Fruit fly (Drosophila melanogaster) whole organism, embryonic: Measurements from ENCODE around the gene Cyp4ac2.

Source experiments
- Ada2b ChIP-seq: fragments of 200-800 bp; sonication (Bioruptor generic); IDR thresholded peaks from 2 replicates; pipeline ENCODE4 v1.3.6; 2022; ENCODE audit warnings: missing biosample characterization, missing genetic modification characterization
- Aef1 ChIP-seq: fragments of 200-800 bp; sonication (Bioruptor generic); IDR thresholded peaks from 3 replicates; pipeline ENCODE4 v1.3.6; 2022; ENCODE audit warnings: missing biosample characterization, missing genetic modification characterization
- BtbVII ChIP-seq: fragments of 200-800 bp; sonication (Bioruptor generic); optimal IDR thresholded peaks from 3 replicates; lab custom pipeline; 2017; ENCODE audit warnings: missing biosample characterization, mild to moderate bottlenecking, missing genetic modification characterization
- CG10267 ChIP-seq: fragments of 200-800 bp; sonication (Bioruptor generic); optimal IDR thresholded peaks from 2 replicates; lab custom pipeline; 2018; ENCODE audit warnings: missing biosample characterization, mild to moderate bottlenecking, missing genetic modification characterization, moderate library complexity
- CG11695 ChIP-seq: fragments of 200-800 bp; sonication (Bioruptor generic); IDR thresholded peaks from 3 replicates; pipeline ENCODE4 v1.3.6; 2022; ENCODE audit warnings: missing biosample characterization, missing genetic modification characterization
- CG12155 ChIP-seq: fragments of 200-800 bp; sonication (Bioruptor generic); optimal IDR thresholded peaks from 3 replicates; lab custom pipeline; 2016; ENCODE audit warnings: missing biosample characterization, missing genetic modification characterization
- CG12391 ChIP-seq: fragments of 200-800 bp; sonication (Bioruptor generic); optimal IDR thresholded peaks from 3 replicates; lab custom pipeline; 2018; ENCODE audit warnings: missing biosample characterization, mild to moderate bottlenecking, missing genetic modification characterization, moderate library complexity
- CG13894 ChIP-seq: fragments of 200-800 bp; sonication (Bioruptor generic); optimal IDR thresholded peaks from 3 replicates; lab custom pipeline; 2018; ENCODE audit warnings: missing biosample characterization, mild to moderate bottlenecking, missing genetic modification characterization, moderate library complexity
- CG14014 ChIP-seq: fragments of 200-800 bp; sonication (Bioruptor generic); IDR thresholded peaks from 2 replicates; pipeline ENCODE4 v1.3.6; 2022; ENCODE audit warnings: missing biosample characterization, missing genetic modification characterization
- CG16815 ChIP-seq: fragments of 200-800 bp; sonication (Bioruptor generic); optimal IDR thresholded peaks from 3 replicates; lab custom pipeline; 2017; ENCODE audit warnings: missing biosample characterization, mild to moderate bottlenecking, missing genetic modification characterization
- CG16863 ChIP-seq: fragments of 200-800 bp; sonication (Bioruptor generic); optimal IDR thresholded peaks from 3 replicates; lab custom pipeline; 2016; ENCODE audit warnings: missing biosample characterization, missing genetic modification characterization
- CG2712 ChIP-seq: fragments of 200-800 bp; optimal IDR thresholded peaks from 3 replicates; lab custom pipeline; 2019; ENCODE audit warnings: missing biosample characterization, mild to moderate bottlenecking, missing genetic modification characterization, moderate library complexity
- CG2889 ChIP-seq: fragments of 200-800 bp; sonication (Bioruptor generic); IDR thresholded peaks from 3 replicates; pipeline ENCODE4 v1.3.6; 2022; ENCODE audit warnings: missing biosample characterization, missing genetic modification characterization
- CG32772 ChIP-seq: fragments of 200-800 bp; sonication (Bioruptor generic); IDR thresholded peaks from 2 replicates; pipeline ENCODE4 v1.3.6; 2022; ENCODE audit warnings: missing biosample characterization, missing genetic modification characterization
- CG33213 ChIP-seq: fragments of 200-800 bp; sonication (Bioruptor generic); optimal IDR thresholded peaks from 3 replicates; lab custom pipeline; 2016; ENCODE audit warnings: missing biosample characterization, missing genetic modification characterization
- CG3995 ChIP-seq: fragments of 200-800 bp; sonication (Bioruptor generic); optimal IDR thresholded peaks from 3 replicates; lab custom pipeline; 2016; ENCODE audit warnings: missing biosample characterization, missing genetic modification characterization
- CG4854 ChIP-seq: fragments of 200-800 bp; sonication (Bioruptor generic); optimal IDR thresholded peaks from 2 replicates; lab custom pipeline; 2016; ENCODE audit warnings: missing biosample characterization, missing genetic modification characterization, inconsistent platforms
- CG7786 ChIP-seq: fragments of 200-800 bp; sonication (Bioruptor generic); optimal IDR thresholded peaks from 2 replicates; lab custom pipeline; 2016; ENCODE audit warnings: missing biosample characterization, missing genetic modification characterization
- CG8765 ChIP-seq: fragments of 200-800 bp; sonication (Bioruptor generic); IDR thresholded peaks from 2 replicates; pipeline ENCODE4 v1.3.6; 2022; ENCODE audit warnings: missing biosample characterization, missing genetic modification characterization
- Deaf1 ChIP-seq: fragments of 200-800 bp; optimal IDR thresholded peaks from 3 replicates; lab custom pipeline; 2019; ENCODE audit warnings: missing biosample characterization, mild to moderate bottlenecking, missing genetic modification characterization, moderate library complexity
- ERR ChIP-seq: fragments of 200-800 bp; sonication (Bioruptor generic); optimal IDR thresholded peaks from 2 replicates; lab custom pipeline; 2016; ENCODE audit warnings: missing biosample characterization, missing genetic modification characterization
- HLH54F ChIP-seq: fragments of 200-800 bp; sonication (Bioruptor generic); optimal IDR thresholded peaks from 3 replicates; lab custom pipeline; 2016; ENCODE audit warnings: missing biosample characterization, missing genetic modification characterization
- MESR4 ChIP-seq: fragments of 200-800 bp; sonication (Bioruptor generic); optimal IDR thresholded peaks from 2 replicates; lab custom pipeline; 2018; ENCODE audit warnings: missing biosample characterization, mild to moderate bottlenecking, missing genetic modification characterization, moderate library complexity
- Max ChIP-seq: fragments of 200-800 bp; sonication (Bioruptor generic); optimal IDR thresholded peaks from 2 replicates; lab custom pipeline; 2016; ENCODE audit warnings: missing biosample characterization, mild to moderate bottlenecking, missing genetic modification characterization
- Mes4 ChIP-seq: fragments of 200-800 bp; sonication (Bioruptor generic); optimal IDR thresholded peaks from 2 replicates; lab custom pipeline; 2016; ENCODE audit warnings: missing biosample characterization, missing genetic modification characterization
- NFAT ChIP-seq: fragments of 200-800 bp; sonication (Bioruptor generic); IDR thresholded peaks from 2 replicates; pipeline ENCODE4 v1.3.6; 2022; ENCODE audit warnings: missing biosample characterization, missing genetic modification characterization
- Optix ChIP-seq: fragments of 200-800 bp; sonication (Bioruptor generic); IDR thresholded peaks from 3 replicates; pipeline ENCODE4 v1.3.6; 2022; ENCODE audit warnings: missing biosample characterization, missing genetic modification characterization
- Ravus ChIP-seq: fragments of 200-800 bp; sonication (Bioruptor generic); IDR thresholded peaks from 2 replicates; pipeline ENCODE4 v1.3.6; 2022; ENCODE audit warnings: missing biosample characterization, missing genetic modification characterization
- Rfx ChIP-seq: fragments of 200-800 bp; sonication (Bioruptor generic); IDR thresholded peaks from 2 replicates; pipeline ENCODE4 v1.3.6; 2022; ENCODE audit warnings: missing biosample characterization, missing genetic modification characterization
- Vsx1 ChIP-seq: fragments of 200-800 bp; sonication (Bioruptor generic); optimal IDR thresholded peaks from 2 replicates; lab custom pipeline; 2017; ENCODE audit warnings: missing biosample characterization, mild to moderate bottlenecking, missing genetic modification characterization, missing genetic modification reagents
- YL-1 ChIP-seq: fragments of 200-800 bp; sonication (Bioruptor generic); optimal IDR thresholded peaks from 3 replicates; lab custom pipeline; 2017; ENCODE audit warnings: missing biosample characterization, mild to moderate bottlenecking, missing genetic modification characterization
- chif ChIP-seq, 2 experiments: fragments of 200-800 bp; sonication (Bioruptor generic); optimal IDR thresholded peaks; 3 replicates each; lab custom pipeline; 2016; ENCODE audit warnings: missing biosample characterization in 2 of 2, missing genetic modification characterization in 2 of 2
- ci ChIP-seq: fragments of 200-800 bp; sonication (Bioruptor generic); IDR thresholded peaks from 3 replicates; pipeline ENCODE4 v1.3.6; 2022; ENCODE audit warnings: missing biosample characterization, missing genetic modification characterization
- dm ChIP-seq: fragments of 200-800 bp; sonication (Bioruptor generic); optimal IDR thresholded peaks from 3 replicates; lab custom pipeline; 2016; ENCODE audit warnings: missing biosample characterization, missing genetic modification characterization
- fd3F ChIP-seq: fragments of 200-800 bp; sonication (Bioruptor generic); optimal IDR thresholded peaks from 2 replicates; lab custom pipeline; 2018; ENCODE audit warnings: missing biosample characterization, mild to moderate bottlenecking, missing genetic modification characterization, moderate library complexity
- ftz-f1 ChIP-seq: fragments of 200-800 bp; sonication (Bioruptor generic); optimal IDR thresholded peaks from 2 replicates; lab custom pipeline; 2016; ENCODE audit warnings: missing biosample characterization, missing genetic modification characterization
- gro ChIP-seq: fragments of 200-800 bp; sonication (Bioruptor generic); optimal IDR thresholded peaks from 2 replicates; lab custom pipeline; 2016; ENCODE audit warnings: missing biosample characterization, missing genetic modification characterization
- gt ChIP-seq: fragments of 200-800 bp; sonication (Bioruptor generic); IDR thresholded peaks from 2 replicates; pipeline ENCODE4 v1.3.6; 2022; ENCODE audit warnings: missing biosample characterization, missing genetic modification characterization
- hkb ChIP-seq, 2 experiments: fragments of 200-800 bp in 1 of 2; fragments of >200 bp in 1 of 2; sonication (Bioruptor generic) in 1 of 2; IDR thresholded peaks in 1 of 2; optimal IDR thresholded peaks in 1 of 2; 2 replicates each; pipeline versions ENCODE4 v1.3.6 to Lab custom; 2017 to 2022; ENCODE audit warnings: missing biosample characterization in 1 of 2, missing genetic modification characterization in 1 of 2
- kay ChIP-seq: fragments of 200-800 bp; sonication (Bioruptor generic); optimal IDR thresholded peaks from 2 replicates; lab custom pipeline; 2016; ENCODE audit warnings: missing biosample characterization, missing genetic modification characterization
- nerfin-2 ChIP-seq: fragments of 200-800 bp; sonication (Bioruptor generic); IDR thresholded peaks from 2 replicates; pipeline ENCODE4 v1.3.6; 2022; ENCODE audit warnings: missing biosample characterization, missing genetic modification characterization; ENCODE audit not compliant: partially characterized antibody
- otp ChIP-seq: fragments of 200-800 bp; sonication (Bioruptor generic); IDR thresholded peaks from 3 replicates; pipeline ENCODE4, ENCODE4 v1.3.6; 2022; ENCODE audit warnings: missing biosample characterization, missing genetic modification characterization
- phol ChIP-seq: fragments of 200-800 bp; sonication (Bioruptor generic); optimal IDR thresholded peaks from 3 replicates; lab custom pipeline; 2018; ENCODE audit warnings: missing biosample characterization, mild to moderate bottlenecking, missing genetic modification characterization, moderate library complexity
- prd ChIP-seq, 3 experiments: fragments of >200 bp in 2 of 3; fragments of 200-800 bp in 1 of 3; sonication (Bioruptor generic) in 1 of 3; optimal IDR thresholded peaks in 2 of 3; IDR thresholded peaks in 1 of 3; 2 replicates in 2 of 3; 3 replicates in 1 of 3; pipeline versions ENCODE4 v1.3.6 to Lab custom; 2017 to 2022; ENCODE audit warnings: missing biosample characterization in 1 of 3, missing genetic modification characterization in 1 of 3
- salm ChIP-seq: fragments of 200-800 bp; sonication (Bioruptor generic); optimal IDR thresholded peaks from 2 replicates; lab custom pipeline; 2018; ENCODE audit warnings: missing biosample characterization, mild to moderate bottlenecking, missing genetic modification characterization
- sug ChIP-seq: fragments of 200-800 bp; optimal IDR thresholded peaks from 2 replicates; lab custom pipeline; 2019; ENCODE audit warnings: missing biosample characterization, mild to moderate bottlenecking, missing genetic modification characterization, moderate library complexity
- tll ChIP-seq, 2 experiments: fragments of 200-800 bp in 1 of 2; fragments of >200 bp in 1 of 2; sonication (Bioruptor generic) in 1 of 2; optimal IDR thresholded peaks; 2 replicates each; lab custom pipeline; 2017 to 2019; ENCODE audit warnings: missing biosample characterization in 2 of 2, missing genetic modification characterization in 2 of 2, mild to moderate bottlenecking in 1 of 2, moderate library complexity in 1 of 2
- toy ChIP-seq: fragments of 200-800 bp; sonication (Bioruptor generic); IDR thresholded peaks from 2 replicates; pipeline ENCODE4 v1.3.6; 2022; ENCODE audit warnings: missing biosample characterization, missing genetic modification characterization
- z ChIP-seq: fragments of 200-800 bp; sonication (Bioruptor generic); IDR thresholded peaks from 3 replicates; pipeline ENCODE4 v1.3.6; 2022; ENCODE audit warnings: missing biosample characterization, missing genetic modification characterization

Cyp4ac2 gene

DNA sequence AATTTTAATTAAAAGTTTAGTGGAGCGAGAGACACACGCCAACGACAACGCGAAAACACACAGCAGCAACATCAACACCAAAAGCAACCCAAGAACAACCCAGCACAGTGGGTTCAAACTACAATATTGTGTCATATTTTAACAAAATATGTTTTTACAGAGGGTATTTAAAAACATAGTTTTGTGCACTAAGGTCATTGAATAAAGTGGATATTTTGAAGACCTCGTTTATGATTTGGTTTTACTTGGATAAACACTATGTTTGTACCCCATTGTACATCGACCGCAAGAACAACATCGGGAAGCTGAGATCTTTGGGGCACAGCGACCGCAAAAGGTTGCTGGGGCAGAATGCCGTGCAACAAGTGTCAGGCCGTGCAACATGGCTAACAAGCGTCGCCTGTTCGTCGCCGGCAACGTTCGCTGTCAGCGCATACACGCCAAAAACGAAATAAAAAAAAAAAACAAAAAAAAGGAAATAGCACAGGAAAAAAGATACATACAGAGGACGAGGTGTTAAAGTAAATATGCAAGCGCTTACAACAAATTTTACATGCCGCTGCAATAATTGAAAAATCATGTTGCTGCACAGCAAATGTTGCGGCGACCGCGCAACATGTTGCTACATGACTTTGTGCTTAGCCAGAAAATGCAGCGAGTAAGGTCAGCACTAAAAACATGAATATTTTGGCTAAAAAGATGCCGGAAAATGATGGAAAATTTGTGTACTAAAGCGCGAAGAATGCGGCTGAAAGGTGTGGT, 4.8 kb upstream of the Cyp4ac2 start (continued):
- no peak for TF ChIP-seq Max (GFP tag; lab: Kevin White, UChicago)
- TF ChIP-seq BtbVII (GFP tag; lab: Kevin White, UChicago) = no peak
- no peak for TF ChIP-seq CG8765 (GFP tag; lab: Robert Waterston, UW)
- peak in 1 of 2 experiments; percentile 58 for TF ChIP-seq chif (GFP tag; optimal IDR thresholded peaks at IDR 0.05; lab: Kevin White, UChicago)
- 0 out of 3 replicates have a peak, but pooled peaks have one; percentile 10 for TF ChIP-seq z (GFP tag; lab: Robert Waterston, UW)
- no peak for TF ChIP-seq NFAT (GFP tag; lab: Robert Waterston, UW)
- TF ChIP-seq Ada2b = 0 out of 2 replicates have a peak, but pooled peaks have one; percentile 11
- no peak for TF ChIP-seq CG33213 (GFP tag; lab: Kevin White, UChicago)
- TF ChIP-seq CG7786 (GFP tag; lab: Kevin White, UChicago) = no peak
- no peak for TF ChIP-seq Deaf1 (tag; lab: Kevin White, UChicago)
- no peak for TF ChIP-seq sug
- TF ChIP-seq CG12391 (tag; lab: Kevin White, UChicago) = peak; percentile 18
- no peak for TF ChIP-seq CG14014 (GFP tag; lab: Robert Waterston, UW)
- no peak for TF ChIP-seq tll (GFP tag; optimal IDR thresholded peaks at IDR 0.05; lab: Kevin White, UChicago)
- no peak for TF ChIP-seq CG13894
- TF ChIP-seq fd3F (GFP tag; lab: Kevin White, UChicago) = no peak
- TF ChIP-seq hkb (optimal IDR thresholded peaks at IDR 0.05; lab: Kevin White, UChicago) = no peak
- 0 out of 2 replicates have a peak, but pooled peaks have one; percentile 30 for TF ChIP-seq hkb (GFP tag; IDR thresholded peaks at IDR 0.05; lab: Robert Waterston, UW)
- no peak for TF ChIP-seq CG4854 (GFP tag; lab: Kevin White, UChicago)
- TF ChIP-seq prd (optimal IDR thresholded peaks at IDR 0.05; lab: Kevin White, UChicago) = no peak
- no peak for TF ChIP-seq prd (GFP tag; IDR thresholded peaks at IDR 0.05; lab: Robert Waterston, UW)
- no peak for TF ChIP-seq toy
- TF ChIP-seq ci (GFP tag; lab: Robert Waterston, UW) = peak; percentile 71; the same call in 1 of the 3 replicates
- no peak for TF ChIP-seq gro (GFP tag; lab: Kevin White, UChicago)
- peak; percentile 13 for TF ChIP-seq CG10267
- no peak for TF ChIP-seq nerfin-2 (GFP tag; lab: Robert Waterston, UW)
- TF ChIP-seq CG2889 = no peak
- no peak; the same call in 2 of the 3 replicates for TF ChIP-seq Aef1
- 0 out of 2 replicates have a peak, but pooled peaks have one; percentile 17 for TF ChIP-seq Rfx (GFP tag; lab: Robert Waterston, UW)
- peak; percentile 53 for TF ChIP-seq phol (tag; lab: Kevin White, UChicago)
- TF ChIP-seq Ravus (GFP tag; lab: Robert Waterston, UW) = no peak
- TF ChIP-seq HLH54F (GFP tag; lab: Kevin White, UChicago) = no peak
- no peak for TF ChIP-seq Optix (GFP tag; lab: Robert Waterston, UW)
- no peak for TF ChIP-seq CG3995 (GFP tag; lab: Kevin White, UChicago)
- TF ChIP-seq ERR = no peak
- peak; percentile 39; the same call in 1 of the 2 replicates for TF ChIP-seq CG32772 (GFP tag; lab: Robert Waterston, UW)
- no peak for TF ChIP-seq ftz-f1
- peak; percentile 65 for TF ChIP-seq CG2712 (tag; lab: Kevin White, UChicago)
- no peak for TF ChIP-seq Vsx1 (GFP tag; lab: Kevin White, UChicago)
- no peak for TF ChIP-seq kay
- TF ChIP-seq otp (GFP tag; lab: Robert Waterston, UW) = peak; percentile 60; the same call in 1 of the 3 replicates
- TF ChIP-seq CG16863 = peak; percentile 22
- no peak for TF ChIP-seq CG11695
- TF ChIP-seq MESR4 (GFP tag; lab: Kevin White, UChicago) = no peak
- TF ChIP-seq dm = no peak
- TF ChIP-seq Mes4 (GFP tag; lab: Kevin White, UChicago) = peak; percentile 45
- TF ChIP-seq salm (tag; lab: Kevin White, UChicago) = no peak
- TF ChIP-seq gt (GFP tag; lab: Robert Waterston, UW) = no peak
- no peak for TF ChIP-seq YL-1 (GFP tag; lab: Kevin White, UChicago)
- peak; percentile 15 for TF ChIP-seq CG12155 (GFP tag; lab: Kevin White, UChicago)
- TF ChIP-seq CG16815 (GFP tag; lab: Kevin White, UChicago) = no peak
